Worm (Caenorhabditis elegans) whole organism, L1 larva: ENCODE data around the gene ZC21.8.

Experiments
- ceh-8 ChIP-seq: fragments of 200-800 bp; sonication (Bioruptor generic); optimal IDR thresholded peaks from 2 replicates; lab custom pipeline; 2018; ENCODE audit warnings: mild to moderate bottlenecking, missing genetic modification characterization, moderate library complexity, missing compliant biosample characterization
- ceh-90 ChIP-seq: sonication (generic microtip); optimal IDR thresholded peaks from 2 replicates; lab custom pipeline; 2016; ENCODE audit warnings: missing genetic modification characterization, missing compliant biosample characterization
- egl-27 ChIP-seq, 2 experiments: fragments of 150-350 bp in 1 of 2; sonication (generic microtip); optimal IDR thresholded peaks; 3 replicates each; lab custom pipeline; 2017 to 2018; ENCODE audit warnings: missing biosample characterization in 2 of 2, missing genetic modification characterization in 2 of 2, missing genetic modification reagents in 2 of 2
- fkh-10 ChIP-seq: sonication (generic microtip); optimal IDR thresholded peaks from 2 replicates; lab custom pipeline; 2017; ENCODE audit warnings: missing biosample characterization, missing genetic modification reagents, missing genetic modification characterization
- fos-1 ChIP-seq: fragments of 150-350 bp; optimal IDR thresholded peaks from 2 replicates; lab custom pipeline; 2014; ENCODE audit warnings: missing biosample characterization, missing genetic modification characterization
- nhr-19 ChIP-seq: fragments of 200-800 bp; sonication (Bioruptor generic); conservative IDR thresholded peaks from 2 replicates; pipeline ENCODE4 v1.3.6; 2022; ENCODE audit warnings: missing genetic modification characterization, missing compliant biosample characterization
- nhr-237 ChIP-seq: fragments of 150-350 bp; optimal IDR thresholded peaks from 2 replicates; lab custom pipeline; 2014; ENCODE audit warnings: missing biosample characterization, missing genetic modification characterization
- nhr-90 ChIP-seq: sonication (generic microtip); optimal IDR thresholded peaks from 2 replicates; lab custom pipeline; 2016; ENCODE audit warnings: mild to moderate bottlenecking, missing genetic modification characterization, missing compliant biosample characterization; ENCODE audit not compliant: poor library complexity
- pqm-1 ChIP-seq: sonication (generic microtip); optimal IDR thresholded peaks from 3 replicates; lab custom pipeline; 2017; ENCODE audit warnings: missing biosample characterization, missing genetic modification characterization
- skn-1 ChIP-seq: fragments of 150-350 bp; optimal IDR thresholded peaks from 2 replicates; lab custom pipeline; 2014; ENCODE audit warnings: missing biosample characterization, missing genetic modification characterization
- snu-23 ChIP-seq: sonication (generic microtip); optimal IDR thresholded peaks from 2 replicates; lab custom pipeline; 2016; ENCODE audit warnings: missing genetic modification characterization, missing compliant biosample characterization
- unc-130 ChIP-seq: fragments of 150-350 bp; optimal IDR thresholded peaks from 2 replicates; lab custom pipeline; 2017; ENCODE audit warnings: missing biosample characterization, missing genetic modification characterization, inconsistent platforms
- zag-1 ChIP-seq: fragments of 150-350 bp; optimal IDR thresholded peaks from 2 replicates; lab custom pipeline; 2014; ENCODE audit warnings: missing biosample characterization, missing genetic modification characterization
- ztf-4 ChIP-seq: fragments of 150-350 bp; optimal IDR thresholded peaks from 2 replicates; lab custom pipeline; 2014; ENCODE audit warnings: missing biosample characterization, missing genetic modification characterization

DNA sequence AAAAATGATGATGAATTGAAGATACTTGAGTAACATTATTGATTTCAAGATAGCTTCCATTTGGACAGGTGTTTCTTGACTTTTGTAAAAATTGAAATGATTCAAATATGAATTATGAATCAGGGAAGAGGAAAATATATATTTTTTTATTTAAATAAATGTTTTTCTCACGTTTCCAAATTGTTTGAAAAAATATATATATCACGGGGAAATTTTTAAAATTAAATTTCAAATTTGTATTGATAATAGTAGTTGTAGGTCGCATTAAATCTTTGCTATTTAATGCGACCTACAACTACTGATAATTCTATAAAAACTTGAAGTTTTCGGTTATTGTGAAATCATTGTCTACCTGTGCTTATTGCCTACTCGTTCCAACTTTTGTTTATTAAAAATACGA lies at the start of gene ZC21.8:
- TF ChIP-seq snu-23 (GFP tag; lab: Kevin White, UChicago): no peak
- TF ChIP-seq ceh-8 (GFP tag; lab: Kevin White, UChicago): no peak
- no peak for TF ChIP-seq ceh-90 (tag; lab: Kevin White, UChicago)
- TF ChIP-seq pqm-1 (tag; lab: Kevin White, UChicago): no peak
- no peak for TF ChIP-seq nhr-19 (GFP tag; lab: Robert Waterston, UW)
- no peak for TF ChIP-seq fos-1 (tag; lab: Kevin White, UChicago)
- TF ChIP-seq egl-27 (tag; optimal IDR thresholded peaks at IDR 0.05; lab: Kevin White, UChicago): no peak
- no peak for TF ChIP-seq unc-130 (tag; lab: Kevin White, UChicago)
- no peak for TF ChIP-seq nhr-237 (tag; lab: Kevin White, UChicago)
- TF ChIP-seq ztf-4 (tag; lab: Kevin White, UChicago): no peak
- TF ChIP-seq zag-1 (tag; lab: Kevin White, UChicago): no peak
- TF ChIP-seq fkh-10: no peak
- TF ChIP-seq skn-1 (tag; lab: Kevin White, UChicago): no peak
- no peak for TF ChIP-seq nhr-90
